Fruit fly (Drosophila melanogaster): ENCODE data around the gene CG32462.

DNA sequence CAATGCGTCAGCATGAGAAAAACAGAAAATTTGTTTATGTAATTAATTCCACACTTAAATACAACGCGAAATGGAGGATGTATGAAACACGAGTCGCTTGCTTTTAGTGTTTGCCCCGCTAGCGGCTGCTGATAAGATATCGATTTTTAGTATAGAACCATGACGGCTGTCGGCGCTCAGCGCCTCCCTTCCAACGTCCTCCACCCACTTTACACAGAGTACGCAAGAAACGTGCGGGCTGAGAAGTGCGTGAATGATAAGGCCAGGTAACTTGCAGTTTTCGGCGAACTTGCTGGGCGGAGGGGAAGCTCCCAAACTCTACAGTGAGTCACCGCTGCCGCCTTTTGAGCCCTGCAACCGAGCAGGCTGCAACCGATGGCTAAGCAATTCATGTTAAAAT lies 17.1 kb upstream of the CG32462 start:
- no peak for TF ChIP-seq achi (GFP tag; optimal IDR thresholded peaks at IDR 0.05)
- TF ChIP-seq CG10669 (GFP tag; optimal IDR thresholded peaks at IDR 0.05): no peak
- TF ChIP-seq CG3919 (GFP tag; optimal IDR thresholded peaks at IDR 0.05): no peak
- no peak for TF ChIP-seq CG32006 (GFP tag; optimal IDR thresholded peaks at IDR 0.05)
- TF ChIP-seq Sox15 (GFP tag; optimal IDR thresholded peaks at IDR 0.05): no peak
- TF ChIP-seq Hr38 (GFP tag; optimal IDR thresholded peaks at IDR 0.05): no peak
- TF ChIP-seq eg (GFP tag; IDR thresholded peaks at IDR 0.05): no peak
- no peak for TF ChIP-seq fkh (GFP tag; optimal IDR thresholded peaks at IDR 0.05)
- TF ChIP-seq CG16779 (tag; optimal IDR thresholded peaks at IDR 0.05): no peak
- no peak for TF ChIP-seq CG3032 (tag; optimal IDR thresholded peaks at IDR 0.05)
- no peak for TF ChIP-seq Hr39 (GFP tag; optimal IDR thresholded peaks at IDR 0.05)
- TF ChIP-seq Lpt (GFP tag; optimal IDR thresholded peaks at IDR 0.05): no peak
- no peak for TF ChIP-seq CG8119 (GFP tag; IDR thresholded peaks at IDR 0.05)
